Worm (Caenorhabditis elegans): ENCODE measurements around the gene cnp-2.
A peak's percentile ranks its signal among the peaks of the same experiment; 100 is the strongest.

The cnp-2 gene

DNA sequence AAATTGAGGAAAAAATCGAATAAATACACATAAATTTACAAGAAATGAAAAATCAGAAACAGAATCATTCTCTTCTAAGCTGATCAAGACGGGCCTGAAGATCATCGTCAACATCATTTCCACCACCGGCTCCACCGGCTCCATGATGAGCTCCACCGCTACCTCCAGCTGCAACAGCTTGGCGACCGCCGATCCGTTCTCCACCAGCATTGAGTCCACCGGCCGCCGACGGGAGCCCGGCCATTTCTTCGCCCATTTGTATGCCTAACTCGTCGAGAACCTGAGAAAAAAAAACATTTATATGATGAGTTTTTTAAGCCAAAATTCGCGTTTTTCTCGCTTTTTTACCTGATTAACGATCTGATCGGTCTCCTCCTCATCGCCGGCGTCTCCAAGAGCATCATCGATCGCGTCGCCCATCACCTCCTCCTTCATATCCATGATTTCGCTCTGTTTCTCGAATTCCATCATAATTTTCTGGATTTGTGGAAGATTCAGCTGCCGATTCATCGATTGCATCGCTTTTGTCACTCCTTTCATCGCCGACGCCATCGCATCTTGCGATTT, 6.7 kb downstream of the cnp-2 start:
- TF ChIP-seq set-16 (GFP tag; IDR thresholded peaks at IDR 0.05) (peak; percentile 86), nhr-25 (tag; optimal IDR thresholded peaks at IDR 0.05; ENCODE audit: borderline replicate concordance, insufficient read depth) (no peak)

DNA sequence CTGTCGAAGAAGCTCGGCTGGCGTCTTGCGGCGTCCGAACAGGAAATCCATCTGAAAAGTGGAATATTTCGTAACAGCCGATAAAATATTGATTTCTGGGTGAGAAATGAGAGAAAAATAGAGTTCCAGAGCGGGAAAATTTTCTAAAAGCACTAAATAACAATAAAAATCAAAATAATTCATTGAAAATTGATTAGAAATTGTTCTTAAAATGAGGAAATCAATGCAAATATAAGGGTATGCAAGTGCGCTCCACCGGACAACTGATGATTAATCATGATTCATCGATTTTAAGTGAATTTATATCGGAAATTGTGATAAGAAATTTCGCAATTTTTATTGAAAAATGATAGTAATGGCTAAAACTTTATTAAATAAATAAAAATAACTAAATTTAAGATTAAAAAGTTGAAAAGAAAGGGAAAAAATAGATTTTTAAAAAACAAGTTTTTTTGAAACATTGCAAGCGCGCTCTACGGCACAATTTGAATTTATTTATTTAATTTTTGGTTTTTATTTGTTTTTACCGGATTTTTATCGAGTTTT, 7.6 kb downstream of the cnp-2 start, which contains the start of the genes vps-2 and tiar-2:
TSS of gene vps-2 (minus strand) at position 51 of the 546 bp plus-strand sequence.
TSS of gene tiar-2 (plus strand) at position 520 of the 546 bp plus-strand sequence.
- TF ChIP-seq hlh-11 (tag; optimal IDR thresholded peaks at IDR 0.05) (peak; percentile 46), T26A8.4 (GFP tag; IDR thresholded peaks at IDR 0.05) (no peak), F37D6.2 (tag; optimal IDR thresholded peaks at IDR 0.05) (peak; percentile 41), nhr-102 (tag; optimal IDR thresholded peaks at IDR 0.05) (peak; percentile 26), daf-16 (GFP tag; optimal IDR thresholded peaks at IDR 0.05) (no peak), daf-16 (tag; optimal IDR thresholded peaks at IDR 0.05) (peak; percentile 41), mes-2 (tag; optimal IDR thresholded peaks at IDR 0.05; ENCODE audit: poor library complexity, severe bottlenecking) (peak; percentile 46), unc-62 (GFP tag; optimal IDR thresholded peaks at IDR 0.05 in 1 of 2) (peak in 1 of 2 experiments; percentile 64), unc-62 (tag; optimal IDR thresholded peaks at IDR 0.05) (no peak), zfp-2 (tag; optimal IDR thresholded peaks at IDR 0.05) (no peak), nhr-28 (tag; optimal IDR thresholded peaks at IDR 0.05) (peak; percentile 46), fkh-10 (GFP tag; optimal IDR thresholded peaks at IDR 0.05) (peak; percentile 6), mdt-29 (GFP tag; IDR thresholded peaks at IDR 0.05) (no peak), ctbp-1 (GFP tag; IDR thresholded peaks at IDR 0.05) (0 out of 2 replicates have a peak, but pooled peaks have one; percentile 15), hmg-1.1 (GFP tag; IDR thresholded peaks at IDR 0.05) (no peak), dpl-1 (GFP tag; optimal IDR thresholded peaks at IDR 0.05) (peak; percentile 72), tra-1 (GFP tag; IDR thresholded peaks at IDR 0.05) (no peak), rbr-2 (tag; optimal IDR thresholded peaks at IDR 0.05) (peak; percentile 62), fos-1 (tag; optimal IDR thresholded peaks at IDR 0.05) (peak; percentile 75), sdz-12 (GFP tag; optimal IDR thresholded peaks at IDR 0.05) (no peak), mep-1 (tag; optimal IDR thresholded peaks at IDR 0.05) (peak; percentile 77), lim-7 (GFP tag; IDR thresholded peaks at IDR 0.05) (no peak), nhr-77 (tag; optimal IDR thresholded peaks at IDR 0.05) (peak; percentile 44), pqm-1 (tag; optimal IDR thresholded peaks at IDR 0.05) (peak; percentile 64), spr-3 (GFP tag; optimal IDR thresholded peaks at IDR 0.05) (no peak), dmd-9 (GFP tag; IDR thresholded peaks at IDR 0.05) (no peak), lsy-2 (tag; optimal IDR thresholded peaks at IDR 0.05) (peak in 1 of 2 experiments; percentile 77), daf-12 (tag; optimal IDR thresholded peaks at IDR 0.05) (no peak), ces-1 (GFP tag; optimal IDR thresholded peaks at IDR 0.05) (peak; percentile 71), ztf-7 (tag; optimal IDR thresholded peaks at IDR 0.05) (peak; percentile 80), Y75B8A.6 (GFP tag; IDR thresholded peaks at IDR 0.05) (no peak), hlh-30 (tag; optimal IDR thresholded peaks at IDR 0.05; ENCODE audit: insufficient read depth) (peak; percentile 59), lin-39 (tag; optimal IDR thresholded peaks at IDR 0.05) (no peak), nhr-11 (tag; optimal IDR thresholded peaks at IDR 0.05) (no peak), lin-15B (tag; optimal IDR thresholded peaks at IDR 0.05) (no peak), dve-1 (tag; optimal IDR thresholded peaks at IDR 0.05; ENCODE audit: insufficient read depth) (peak; percentile 41), lin-38 (GFP tag; IDR thresholded peaks at IDR 0.05) (peak; percentile 94)
